Worm (Caenorhabditis elegans): ENCODE data around the gene str-205.

- TF ChIP-seq lin-15B (tag; optimal IDR thresholded peaks at IDR 0.05), result no peak
- TF ChIP-seq fkh-10 (GFP tag; optimal IDR thresholded peaks at IDR 0.05), result no peak
- no peak for TF ChIP-seq unc-62 (GFP tag; optimal IDR thresholded peaks at IDR 0.05)
- no peak for TF ChIP-seq nfya-1 (tag; optimal IDR thresholded peaks at IDR 0.05; ENCODE audit: insufficient read depth)
- no peak for TF ChIP-seq snpc-4 (tag; optimal IDR thresholded peaks at IDR 0.05)
These were observed 26.8 kb upstream of the str-205 start, which contains the start of gene str-208 for ce11 chrV:4956529-4956928.

All from whole organism, L3 larva.